Worm (Caenorhabditis elegans): ENCODE results near the gene C09B8.3.

Gene C09B8.3

DNA sequence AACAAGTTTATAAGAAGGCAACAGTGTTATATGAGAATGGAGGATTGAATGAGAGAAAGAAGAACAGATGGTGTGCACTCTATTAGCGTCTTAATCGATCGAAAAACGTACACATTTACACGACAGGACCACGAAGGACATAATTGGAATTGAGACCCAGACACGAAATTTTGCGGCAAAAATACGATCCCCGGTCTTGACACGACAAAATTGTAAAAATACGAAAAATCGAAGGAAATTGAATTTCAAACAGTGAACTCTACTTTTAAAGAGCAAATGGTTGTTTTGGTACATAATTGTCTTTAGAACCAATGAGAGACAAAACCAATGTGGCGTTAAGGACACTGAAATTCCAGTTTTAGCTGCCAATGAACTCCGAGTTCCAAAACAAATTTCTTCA, 12.0 kb upstream of the C09B8.3 start, which contains the start of gene lelo-3:
TSS of gene lelo-3 (minus strand) at position 101 of the 400 bp plus-strand sequence.
- no peak for TF ChIP-seq unc-62 (GFP tag; optimal IDR thresholded peaks at IDR 0.05)

DNA sequence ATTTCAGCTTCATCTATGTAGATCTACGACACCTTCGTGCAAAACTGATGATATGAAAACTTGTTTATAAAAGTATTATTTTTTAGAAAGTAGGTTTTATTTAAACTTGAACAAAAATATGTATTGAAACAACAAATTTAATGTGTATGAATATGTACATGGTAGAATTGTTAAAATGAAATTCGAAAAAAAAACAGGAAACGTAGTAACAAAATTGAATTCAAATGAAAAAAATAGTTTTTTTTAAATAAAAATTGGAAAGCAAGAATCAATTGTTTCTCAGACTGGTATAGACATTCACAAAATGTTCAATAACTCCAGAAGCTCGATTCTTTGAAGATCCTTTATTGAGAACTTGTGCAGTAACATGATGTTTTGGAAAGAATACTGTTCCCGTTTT, 10.3 kb upstream of the C09B8.3 start:
- no peak for TF ChIP-seq unc-62 (GFP tag; optimal IDR thresholded peaks at IDR 0.05)

DNA sequence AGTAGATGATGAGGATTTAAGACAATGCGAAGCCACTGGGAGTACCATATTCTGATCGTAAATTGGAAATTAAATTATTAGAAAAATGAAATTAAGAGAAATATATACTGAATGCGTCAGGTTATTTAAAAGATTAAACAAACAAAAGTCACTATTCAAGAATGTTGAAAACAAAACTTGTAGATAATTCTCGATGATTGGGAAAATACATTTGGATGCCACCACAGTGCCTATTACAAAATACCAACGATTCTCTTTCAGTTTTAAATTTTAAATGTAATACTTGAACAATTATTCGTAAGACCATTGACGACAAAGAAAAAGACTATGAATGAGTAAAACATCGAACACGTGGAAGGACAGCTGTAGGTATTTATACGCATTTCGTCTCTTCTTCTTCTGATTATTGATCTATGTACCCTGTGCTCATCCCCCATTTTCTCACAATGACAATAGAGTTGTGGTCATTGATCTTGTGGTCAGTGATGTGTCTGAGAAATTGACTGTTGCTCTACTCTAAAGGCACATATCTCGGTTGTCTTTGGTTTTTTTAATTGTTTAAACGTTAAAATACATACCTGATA, 9.5 kb upstream of the C09B8.3 start, which contains the start of gene C09B8.4:
TSS of gene C09B8.4 (minus strand) at position 51 of the 584 bp plus-strand sequence.
- no peak for TF ChIP-seq unc-62 (GFP tag; optimal IDR thresholded peaks at IDR 0.05)

ce11 chrX:6015096-6015495, 4.6 kb upstream of the C09B8.3 start, which contains the start of gene C09B8.8:
Gene C09B8.8, plus strand, starts transcription at chrX:6015492.
- TF ChIP-seq unc-62 (GFP tag; optimal IDR thresholded peaks at IDR 0.05), result no peak

DNA sequence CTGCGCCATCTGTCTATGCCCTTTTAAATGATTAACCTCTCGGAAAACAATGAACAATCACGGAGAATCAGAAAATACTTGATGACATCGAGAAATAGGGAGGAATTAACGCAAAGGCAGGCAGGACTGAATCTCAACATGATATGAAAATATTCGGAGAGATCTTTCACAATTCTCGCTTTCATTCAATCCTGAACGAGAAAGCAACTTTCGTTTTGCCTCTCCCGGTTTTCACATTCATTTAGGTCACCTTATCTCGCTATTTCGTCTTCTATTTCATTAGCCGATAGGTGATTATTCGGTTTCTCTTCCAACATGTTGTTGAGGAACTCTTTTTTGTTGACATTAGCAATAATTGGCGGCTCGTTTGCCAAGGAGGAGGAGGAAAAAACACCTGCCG, 6.2 kb downstream of the C09B8.3 start:
- no peak for TF ChIP-seq unc-62 (GFP tag; optimal IDR thresholded peaks at IDR 0.05)

DNA sequence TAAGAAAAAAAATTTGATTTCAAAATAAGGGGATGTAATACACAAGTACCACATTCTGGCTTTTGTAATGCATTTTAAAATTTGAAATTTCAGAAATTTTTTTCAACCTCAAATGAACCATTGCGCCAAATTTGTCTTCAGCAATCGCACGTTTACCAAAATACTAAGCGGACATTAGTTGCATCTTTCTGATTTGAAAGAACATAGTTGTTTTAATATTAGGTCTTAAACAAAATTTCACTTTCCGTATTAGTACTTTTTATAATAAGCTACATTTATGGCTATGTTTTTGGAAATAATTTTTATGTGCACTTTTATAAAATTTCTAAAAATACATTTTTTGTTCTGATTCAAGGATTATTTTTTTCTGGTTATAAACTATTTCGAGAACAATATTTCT, 6.6 kb downstream of the C09B8.3 start, which contains the start of gene sups-1:
TSS of gene sups-1 (plus strand) at position 301 of the 400 bp plus-strand sequence.
- no peak for TF ChIP-seq unc-62 (GFP tag; optimal IDR thresholded peaks at IDR 0.05)

DNA sequence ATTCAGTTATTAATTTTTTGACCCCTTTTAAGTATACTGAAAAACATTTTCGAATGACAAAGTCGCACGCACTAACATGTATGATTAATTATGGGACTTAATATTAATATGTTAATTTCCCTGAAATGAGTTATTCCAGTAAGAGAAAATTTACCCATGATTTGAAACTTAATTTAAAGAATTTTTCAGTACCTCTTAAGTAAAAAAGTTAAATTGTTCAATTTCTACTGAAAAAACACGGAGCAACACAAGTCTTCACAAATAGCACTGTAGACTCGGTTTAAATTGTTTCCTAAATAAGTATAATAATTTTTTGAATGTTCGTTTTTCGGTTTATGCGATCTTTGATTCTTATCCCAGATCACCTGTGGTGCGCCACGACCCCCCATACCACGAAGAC, 8.0 kb downstream of the C09B8.3 start:
- no peak for TF ChIP-seq unc-62 (GFP tag; optimal IDR thresholded peaks at IDR 0.05)

DNA sequence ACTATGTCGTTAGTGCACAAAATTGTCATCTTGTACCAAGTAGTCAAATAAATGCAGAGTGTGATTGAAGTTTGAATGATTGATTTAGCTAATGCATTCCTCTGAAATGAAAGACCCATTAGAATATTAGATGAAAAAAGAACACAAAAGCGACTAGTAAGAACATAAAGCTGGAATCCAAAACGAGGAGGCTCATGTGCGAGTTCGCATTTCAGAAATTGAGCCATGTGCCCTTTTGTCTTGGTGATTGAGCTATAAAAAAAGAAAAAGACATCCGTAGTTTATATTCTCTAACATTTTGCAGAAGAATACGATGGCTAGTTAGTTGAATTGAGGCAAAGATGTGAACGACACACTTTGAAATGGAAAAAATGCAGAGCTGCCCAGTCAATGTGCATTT, 9.0 kb downstream of the C09B8.3 start, which contains the start of gene F22F4.4:
TSS of gene F22F4.4 (minus strand) at position 101 of the 400 bp plus-strand sequence.
- TF ChIP-seq unc-62 (GFP tag; optimal IDR thresholded peaks at IDR 0.05), result no peak

DNA sequence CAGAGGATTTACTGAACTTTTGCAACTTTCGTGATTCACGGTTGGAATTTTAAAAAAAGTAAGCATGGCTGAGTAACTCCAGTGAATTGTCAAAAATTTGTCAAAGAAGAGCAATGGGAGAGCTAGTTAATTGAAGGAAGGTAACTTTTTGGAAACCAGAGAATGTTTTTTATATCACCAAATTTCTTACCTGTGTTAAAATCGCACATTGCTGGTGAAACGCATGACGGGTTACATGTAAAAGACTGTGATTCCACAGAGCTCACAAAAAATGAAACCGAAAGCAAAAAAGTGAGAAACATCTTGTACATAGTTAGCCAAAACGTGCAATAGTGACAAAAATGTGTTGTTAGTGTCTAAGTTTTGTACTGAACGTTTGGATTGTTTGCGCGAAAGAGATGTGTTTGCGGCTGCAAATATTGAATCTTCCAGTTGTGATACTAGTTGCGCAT, 11.3 kb downstream of the C09B8.3 start, which contains the start of gene F22F4.9:
TSS of gene F22F4.9 (minus strand) at position 402 of the 452 bp plus-strand sequence.
- TF ChIP-seq unc-62 (GFP tag; optimal IDR thresholded peaks at IDR 0.05), result no peak

ce11 chrX:5995613-5996206, 14.8 kb downstream of the C09B8.3 start, which contains the start of gene inx-3:
Gene inx-3, plus strand, starts transcription at chrX:5996156.
- no peak for TF ChIP-seq unc-62 (GFP tag; optimal IDR thresholded peaks at IDR 0.05)

DNA sequence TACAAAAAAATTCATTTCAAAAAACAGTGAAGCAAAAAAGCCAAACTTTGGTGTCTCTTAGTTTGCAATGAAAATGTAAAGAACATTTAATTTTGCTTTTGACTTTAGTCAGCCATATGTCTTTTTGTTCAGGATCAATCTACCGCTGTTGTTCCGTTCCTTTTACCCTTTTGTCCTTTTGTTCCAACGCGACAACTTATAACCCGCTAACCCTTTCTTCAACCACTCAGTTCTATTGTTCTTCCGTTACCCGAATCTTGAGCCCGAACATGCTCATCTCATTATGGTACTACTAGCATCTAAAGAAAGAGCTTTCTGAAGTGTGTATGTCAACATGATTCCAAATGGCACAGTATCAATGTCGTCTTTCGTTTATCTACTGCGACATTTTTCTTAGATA, 16.5 kb downstream of the C09B8.3 start:
- TF ChIP-seq unc-62 (GFP tag; optimal IDR thresholded peaks at IDR 0.05), result no peak

DNA sequence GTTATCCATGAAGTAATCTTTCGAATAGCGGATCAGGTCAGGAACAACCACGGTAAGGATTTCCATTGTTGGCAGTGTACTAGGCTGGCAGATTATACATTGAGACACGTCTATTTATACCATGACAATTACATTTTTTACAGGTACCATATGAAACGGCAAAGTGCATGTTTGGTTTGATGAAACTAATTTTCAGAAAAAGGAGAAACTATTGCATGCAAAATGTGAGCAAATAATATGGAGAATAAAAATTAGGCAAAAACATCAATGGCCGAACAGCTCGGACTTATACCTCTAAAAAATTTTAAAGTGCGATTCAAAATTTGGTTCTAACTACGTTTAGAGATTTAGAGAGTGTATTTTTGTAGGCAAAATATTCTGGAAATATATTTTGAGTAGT, 17.7 kb downstream of the C09B8.3 start, which contains the start of gene F22F4.5:
TSS of gene F22F4.5 (minus strand) at position 101 of the 400 bp plus-strand sequence.
- TF ChIP-seq unc-62 (GFP tag; optimal IDR thresholded peaks at IDR 0.05), result no peak

- no peak for TF ChIP-seq unc-62 (GFP tag; optimal IDR thresholded peaks at IDR 0.05)
Measured at ce11 chrX:5987910-5988309, 22.6 kb downstream of the C09B8.3 start.

DNA sequence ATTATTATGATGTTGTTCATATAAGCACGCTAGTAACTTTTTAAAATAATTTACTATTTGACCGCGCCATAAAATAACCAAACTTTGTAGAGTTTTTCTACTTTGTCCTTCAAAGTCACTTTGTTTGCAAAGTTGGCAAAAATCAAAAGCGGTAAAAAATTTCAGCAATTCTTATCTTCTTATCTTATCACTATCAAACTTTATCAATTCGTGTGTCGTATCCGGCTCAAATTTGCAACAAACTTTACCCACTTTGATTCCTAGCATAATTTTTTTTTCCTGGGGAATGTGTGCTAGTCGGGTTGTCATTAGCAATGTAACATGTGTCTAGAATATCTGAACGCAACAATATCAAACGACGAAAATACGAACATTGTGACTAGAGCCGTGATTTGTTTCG, 24.8 kb downstream of the C09B8.3 start:
- TF ChIP-seq unc-62 (GFP tag; optimal IDR thresholded peaks at IDR 0.05), result no peak

DNA sequence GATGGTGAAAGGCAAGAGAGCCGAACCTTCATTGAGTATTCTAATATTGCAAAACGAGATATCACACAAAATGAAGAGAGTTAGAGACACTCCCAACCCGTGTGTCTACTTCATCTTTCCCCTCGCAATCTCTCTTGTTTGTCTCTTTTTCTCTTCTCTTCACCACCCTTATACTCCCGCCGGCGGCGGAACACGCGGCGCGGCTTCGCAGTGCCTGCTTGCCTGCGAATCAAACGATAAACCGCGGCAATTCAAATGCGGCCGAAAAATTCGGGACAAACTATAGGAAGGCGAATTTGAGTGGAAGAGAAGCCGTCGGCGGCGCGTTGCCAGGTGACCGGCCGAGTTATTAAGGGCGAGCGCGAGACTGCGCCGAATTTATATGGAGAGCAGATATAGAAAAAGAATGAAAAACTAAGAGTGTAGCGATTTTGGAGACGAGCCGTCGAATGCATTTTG, 25.9 kb downstream of the C09B8.3 start, which contains the start of gene klp-13:
TSS of gene klp-13 (plus strand) at position 409 of the 459 bp plus-strand sequence.
- TF ChIP-seq unc-62 (GFP tag; optimal IDR thresholded peaks at IDR 0.05), result no peak

ce11 chrX:5983267-5983666, 27.2 kb downstream of the C09B8.3 start:
- no peak for TF ChIP-seq unc-62 (GFP tag; optimal IDR thresholded peaks at IDR 0.05)

DNA sequence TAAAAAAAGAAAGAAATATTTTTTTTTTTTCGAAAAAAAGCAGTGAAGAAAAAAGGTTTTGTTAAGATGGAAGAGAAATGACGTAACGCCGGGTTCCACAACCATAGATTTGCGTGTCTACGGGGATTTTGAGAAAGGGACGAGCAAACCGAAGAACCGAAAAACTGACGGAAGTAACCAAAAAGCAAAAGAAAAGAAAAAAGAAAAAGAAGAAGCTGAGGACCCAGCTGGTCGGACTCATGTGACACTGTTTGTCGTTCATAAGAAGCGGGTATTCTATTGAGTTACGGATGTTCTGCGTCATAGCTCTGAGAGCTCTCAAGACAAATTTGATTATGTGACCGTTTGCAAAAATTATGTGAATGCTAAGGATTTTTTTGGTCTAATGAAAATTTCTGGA, 27.7 kb downstream of the C09B8.3 start:
- no peak for TF ChIP-seq unc-62 (GFP tag; optimal IDR thresholded peaks at IDR 0.05)
